Worm (Caenorhabditis elegans): ENCODE measurements around the gene hlh-13.

- no peak for TF ChIP-seq dve-1 (tag; optimal IDR thresholded peaks at IDR 0.05)
- no peak for TF ChIP-seq ceh-9 (tag; optimal IDR thresholded peaks at IDR 0.05)
- TF ChIP-seq rnt-1 (tag; optimal IDR thresholded peaks at IDR 0.05) = no peak
- no peak for TF ChIP-seq sox-4 (tag; optimal IDR thresholded peaks at IDR 0.05)
- no peak for TF ChIP-seq pha-4 (tag; optimal IDR thresholded peaks at IDR 0.05)
- no peak for TF ChIP-seq nhr-11 (tag; optimal IDR thresholded peaks at IDR 0.05)
- TF ChIP-seq ahr-1 (tag; optimal IDR thresholded peaks at IDR 0.05) = no peak
- TF ChIP-seq odd-2 (tag; optimal IDR thresholded peaks at IDR 0.05) = no peak
- TF ChIP-seq ceh-31 (tag; optimal IDR thresholded peaks at IDR 0.05) = no peak
Observed at ce11 chrX:4219487-4219886, 29.6 kb upstream of the hlh-13 start.

Data from whole organism, late embryonic.